Fruit fly (Drosophila melanogaster) whole organism, adult: ENCODE results near the gene CG14961.

Experiments
- CG7101 ChIP-seq: fragments of 200-800 bp; sonication (Bioruptor generic); optimal IDR thresholded peaks from 2 replicates; lab custom pipeline; 2018; ENCODE audit warnings: missing biosample characterization, mild to moderate bottlenecking, missing genetic modification characterization, moderate library complexity
- Mnt ChIP-seq: fragments of 200-800 bp; sonication (Bioruptor generic); optimal IDR thresholded peaks from 2 replicates; lab custom pipeline; 2016; ENCODE audit warnings: missing biosample characterization, mild to moderate bottlenecking, missing genetic modification characterization
- cic ChIP-seq: fragments of 200-800 bp; sonication (Bioruptor generic); optimal IDR thresholded peaks from 2 replicates; lab custom pipeline; 2017; ENCODE audit warnings: missing biosample characterization, mild to moderate bottlenecking, missing genetic modification characterization, moderate library complexity
- kay ChIP-seq: fragments of 200-800 bp; sonication (Bioruptor generic); peaks from one replicate; lab custom pipeline; 2016; ENCODE audit warnings: missing biosample characterization, missing genetic modification characterization, borderline replicate concordance
- tj ChIP-seq: fragments of 200-800 bp; sonication (Bioruptor generic); optimal IDR thresholded peaks from 3 replicates; lab custom pipeline; 2017; ENCODE audit warnings: missing biosample characterization, mild to moderate bottlenecking, missing genetic modification characterization, moderate library complexity

- TF ChIP-seq cic (GFP tag; lab: Kevin White, UChicago) (no peak), kay (GFP tag; lab: Kevin White, UChicago) (no peak), Mnt (GFP tag; lab: Kevin White, UChicago) (no peak), CG7101 (tag; lab: Kevin White, UChicago) (no peak), tj (GFP tag; lab: Kevin White, UChicago) (no peak)
Measured at dm6 chr3L:3334784-3335183, 4.9 kb downstream of the CG14961 start, which contains the start of gene CG14969.
